Fruit fly (Drosophila melanogaster) whole organism, embryonic: ENCODE results near the gene CG10584.
A peak's percentile ranks its signal among the peaks of the same experiment; 100 is the strongest.

Experiments used
- Adf1 ChIP-seq: fragments of 200-800 bp; sonication (Bioruptor generic); IDR thresholded peaks from 2 replicates; pipeline ENCODE4 v1.3.6; 2022; ENCODE audit warnings: missing biosample characterization, missing genetic modification characterization
- Antp ChIP-seq: fragments of 200-800 bp; sonication (Bioruptor generic); optimal IDR thresholded peaks from 3 replicates; lab custom pipeline; 2016; ENCODE audit warnings: missing biosample characterization, missing genetic modification characterization
- Atf6 ChIP-seq: fragments of 200-800 bp; sonication (Bioruptor generic); IDR thresholded peaks from 2 replicates; pipeline ENCODE4 v1.3.6; 2022; ENCODE audit warnings: missing biosample characterization, missing genetic modification characterization
- CG10462 ChIP-seq: fragments of 200-800 bp; sonication (Bioruptor generic); optimal IDR thresholded peaks from 2 replicates; lab custom pipeline; 2016; ENCODE audit warnings: missing biosample characterization, missing genetic modification characterization
- CG10565 ChIP-seq: fragments of 200-800 bp; sonication (Bioruptor generic); optimal IDR thresholded peaks from 3 replicates; lab custom pipeline; 2016; ENCODE audit warnings: missing biosample characterization, mild to moderate bottlenecking, missing genetic modification characterization
- CG12104 ChIP-seq: fragments of 200-800 bp; sonication (Bioruptor generic); optimal IDR thresholded peaks from 3 replicates; lab custom pipeline; 2016; ENCODE audit warnings: missing biosample characterization, missing genetic modification characterization
- CG13123 ChIP-seq: fragments of 200-800 bp; sonication (Bioruptor generic); optimal IDR thresholded peaks from 2 replicates; lab custom pipeline; 2016; ENCODE audit warnings: missing biosample characterization, missing genetic modification characterization
- CG13624 ChIP-seq: fragments of 200-800 bp; sonication (Bioruptor generic); optimal IDR thresholded peaks from 2 replicates; lab custom pipeline; 2016; ENCODE audit warnings: missing biosample characterization, missing genetic modification characterization
- CG14441 ChIP-seq: fragments of 200-800 bp; sonication (Bioruptor generic); IDR thresholded peaks from 2 replicates; pipeline ENCODE4 v1.3.6; 2022; ENCODE audit warnings: missing biosample characterization, missing genetic modification characterization
- CG14667 ChIP-seq: fragments of 200-800 bp; sonication (Bioruptor generic); IDR thresholded peaks from 2 replicates; pipeline ENCODE4 v1.3.6; 2022; ENCODE audit warnings: missing biosample characterization, missing genetic modification characterization
- CG14710 ChIP-seq: fragments of 200-800 bp; sonication (Bioruptor generic); optimal IDR thresholded peaks from 3 replicates; lab custom pipeline; 2019; ENCODE audit warnings: missing biosample characterization, mild to moderate bottlenecking, missing genetic modification characterization, moderate library complexity
- CG18262 ChIP-seq: fragments of 200-800 bp; optimal IDR thresholded peaks from 3 replicates; lab custom pipeline; 2019; ENCODE audit warnings: missing biosample characterization, mild to moderate bottlenecking, missing genetic modification characterization, moderate library complexity
- CG3281 ChIP-seq: fragments of 200-800 bp; sonication (Bioruptor generic); optimal IDR thresholded peaks from 3 replicates; lab custom pipeline; 2017; ENCODE audit warnings: missing biosample characterization, mild to moderate bottlenecking, missing genetic modification characterization
- CG6175 ChIP-seq: fragments of 200-800 bp; sonication (Bioruptor generic); IDR thresholded peaks from 3 replicates; pipeline ENCODE4 v1.3.6; 2022; ENCODE audit warnings: missing biosample characterization, missing genetic modification characterization
- CG6854 ChIP-seq: fragments of 200-800 bp; sonication (Bioruptor generic); optimal IDR thresholded peaks from 3 replicates; lab custom pipeline; 2017; ENCODE audit warnings: missing biosample characterization, mild to moderate bottlenecking, missing genetic modification characterization
- CG7745 ChIP-seq: fragments of 200-800 bp; sonication (Bioruptor generic); optimal IDR thresholded peaks from 2 replicates; lab custom pipeline; 2018; ENCODE audit warnings: missing biosample characterization, mild to moderate bottlenecking, missing genetic modification characterization, moderate library complexity
- CG8765 ChIP-seq: fragments of 200-800 bp; sonication (Bioruptor generic); IDR thresholded peaks from 2 replicates; pipeline ENCODE4 v1.3.6; 2022; ENCODE audit warnings: missing biosample characterization, missing genetic modification characterization
- D ChIP-seq, 2 experiments: fragments of 200-800 bp in 1 of 2; fragments of >200 bp in 1 of 2; sonication (Bioruptor generic) in 1 of 2; optimal IDR thresholded peaks; 2 replicates in 1 of 2; 3 replicates in 1 of 2; lab custom pipeline; 2017; ENCODE audit warnings: mild to moderate bottlenecking in 1 of 2, missing biosample characterization in 1 of 2, missing genetic modification characterization in 1 of 2, missing genetic modification reagents in 1 of 2
- D19B ChIP-seq: fragments of 200-800 bp; sonication (Bioruptor generic); optimal IDR thresholded peaks from 2 replicates; lab custom pipeline; 2017; ENCODE audit warnings: missing biosample characterization, mild to moderate bottlenecking, missing genetic modification characterization
- Dip3 ChIP-seq: fragments of 200-800 bp; sonication (Bioruptor generic); optimal IDR thresholded peaks from 3 replicates; lab custom pipeline; 2016; ENCODE audit warnings: missing biosample characterization, missing genetic modification characterization
- Dll ChIP-seq: fragments of 200-800 bp; sonication (Bioruptor generic); IDR thresholded peaks from 4 replicates; pipeline ENCODE4 v1.3.6; 2022; ENCODE audit warnings: missing biosample characterization, missing genetic modification characterization; ENCODE audit not compliant: partially characterized antibody
- HLHmδ ChIP-seq: fragments of 200-800 bp; sonication (Bioruptor generic); optimal IDR thresholded peaks from 2 replicates; lab custom pipeline; 2018; ENCODE audit warnings: missing biosample characterization, mild to moderate bottlenecking, missing genetic modification characterization, moderate library complexity
- Hsf ChIP-seq: fragments of 200-800 bp; sonication (Bioruptor generic); optimal IDR thresholded peaks from 3 replicates; lab custom pipeline; 2016; ENCODE audit warnings: missing biosample characterization, missing genetic modification characterization
- Jarid2 ChIP-seq: fragments of 200-800 bp; sonication (Bioruptor generic); optimal IDR thresholded peaks from 3 replicates; lab custom pipeline; 2017; ENCODE audit warnings: mild to moderate bottlenecking, missing biosample characterization, missing genetic modification reagents, missing genetic modification characterization
- Max ChIP-seq: fragments of 200-800 bp; sonication (Bioruptor generic); optimal IDR thresholded peaks from 2 replicates; lab custom pipeline; 2016; ENCODE audit warnings: missing biosample characterization, mild to moderate bottlenecking, missing genetic modification characterization
- Meics ChIP-seq: fragments of 200-800 bp; sonication (Bioruptor generic); optimal IDR thresholded peaks from 2 replicates; lab custom pipeline; 2017; ENCODE audit warnings: missing biosample characterization, mild to moderate bottlenecking, missing genetic modification characterization
- Nf-YB ChIP-seq: fragments of 200-800 bp; sonication (Bioruptor generic); optimal IDR thresholded peaks from 3 replicates; lab custom pipeline; 2019; ENCODE audit warnings: missing biosample characterization, mild to moderate bottlenecking, missing genetic modification characterization, moderate library complexity
- Oaz ChIP-seq: fragments of 200-800 bp; sonication (Bioruptor generic); IDR thresholded peaks from 2 replicates; pipeline ENCODE4 v1.3.6; 2022; ENCODE audit warnings: missing biosample characterization, missing genetic modification characterization
- Pdp1 ChIP-seq, 2 experiments: fragments of 200-800 bp; sonication (Bioruptor generic); optimal IDR thresholded peaks; 3 replicates each; lab custom pipeline; 2016; ENCODE audit warnings: missing biosample characterization in 2 of 2, missing genetic modification characterization in 2 of 2, mild to moderate bottlenecking in 1 of 2, moderate library complexity in 1 of 2
- az2 ChIP-seq: fragments of 200-800 bp; sonication (Bioruptor generic); optimal IDR thresholded peaks from 3 replicates; lab custom pipeline; 2016; ENCODE audit warnings: missing biosample characterization, missing genetic modification characterization
- bbx ChIP-seq: fragments of 200-800 bp; sonication (Bioruptor generic); IDR thresholded peaks from 2 replicates; pipeline ENCODE4 v1.3.6; 2022; ENCODE audit warnings: missing biosample characterization, missing genetic modification characterization; ENCODE audit not compliant: partially characterized antibody
- br ChIP-seq: fragments of >200 bp; optimal IDR thresholded peaks from 2 replicates; lab custom pipeline; 2017
- cato ChIP-seq: fragments of 200-800 bp; sonication (Bioruptor generic); optimal IDR thresholded peaks from 2 replicates; lab custom pipeline; 2016; ENCODE audit warnings: missing biosample characterization, missing genetic modification characterization, borderline replicate concordance
- caup ChIP-seq: fragments of 200-800 bp; sonication (Bioruptor generic); optimal IDR thresholded peaks from 3 replicates; lab custom pipeline; 2017; ENCODE audit warnings: missing biosample characterization, mild to moderate bottlenecking, missing genetic modification characterization, moderate library complexity; ENCODE audit not compliant: severe bottlenecking
- corto ChIP-seq: fragments of 200-800 bp; sonication (Bioruptor generic); optimal IDR thresholded peaks from 2 replicates; lab custom pipeline; 2016; ENCODE audit warnings: missing biosample characterization, mild to moderate bottlenecking, missing genetic modification characterization, moderate library complexity
- crol ChIP-seq: fragments of 200-800 bp; sonication (Bioruptor generic); IDR thresholded peaks from 2 replicates; pipeline ENCODE4 v1.3.6; 2022; ENCODE audit warnings: missing biosample characterization, missing genetic modification characterization
- crp ChIP-seq, 2 experiments: fragments of 200-800 bp; sonication (Bioruptor generic); optimal IDR thresholded peaks; 2 replicates in 1 of 2; 3 replicates in 1 of 2; lab custom pipeline; 2017; ENCODE audit warnings: missing biosample characterization in 2 of 2, missing genetic modification characterization in 2 of 2, mild to moderate bottlenecking in 1 of 2, moderate library complexity in 1 of 2
- dmrt11E ChIP-seq: fragments of 200-800 bp; sonication (Bioruptor generic); optimal IDR thresholded peaks from 3 replicates; lab custom pipeline; 2018; ENCODE audit warnings: missing biosample characterization, mild to moderate bottlenecking, missing genetic modification characterization, moderate library complexity
- gt ChIP-seq: fragments of 200-800 bp; sonication (Bioruptor generic); IDR thresholded peaks from 2 replicates; pipeline ENCODE4 v1.3.6; 2022; ENCODE audit warnings: missing biosample characterization, missing genetic modification characterization
- ham ChIP-seq: fragments of 200-800 bp; sonication (Bioruptor generic); IDR thresholded peaks from 2 replicates; pipeline ENCODE4 v1.3.6; 2022; ENCODE audit warnings: missing biosample characterization, missing genetic modification characterization
- hbn ChIP-seq: fragments of 200-800 bp; sonication (Bioruptor generic); IDR thresholded peaks from 2 replicates; pipeline ENCODE4 v1.3.6; 2022; ENCODE audit warnings: missing biosample characterization, missing genetic modification characterization; ENCODE audit not compliant: partially characterized antibody
- knrl ChIP-seq: fragments of 200-800 bp; sonication (Bioruptor generic); IDR thresholded peaks from 3 replicates; pipeline ENCODE4 v1.3.6; 2022; ENCODE audit warnings: missing biosample characterization, missing genetic modification characterization; ENCODE audit not compliant: partially characterized antibody
- pb ChIP-seq: fragments of 200-800 bp; sonication (Bioruptor generic); optimal IDR thresholded peaks from 3 replicates; lab custom pipeline; 2016; ENCODE audit warnings: missing biosample characterization, missing genetic modification characterization
- pita ChIP-seq: fragments of 200-800 bp; sonication (Bioruptor generic); optimal IDR thresholded peaks from 2 replicates; lab custom pipeline; 2017; ENCODE audit warnings: missing biosample characterization, mild to moderate bottlenecking, missing genetic modification characterization
- pros ChIP-seq: fragments of 200-800 bp; sonication (Bioruptor generic); optimal IDR thresholded peaks from 3 replicates; lab custom pipeline; 2019; ENCODE audit warnings: missing biosample characterization, mild to moderate bottlenecking, missing genetic modification characterization, moderate library complexity
- shn ChIP-seq: fragments of 200-800 bp; sonication (Bioruptor generic); optimal IDR thresholded peaks from 3 replicates; lab custom pipeline; 2016; ENCODE audit warnings: missing biosample characterization, missing genetic modification characterization
- tap ChIP-seq: fragments of 200-800 bp; optimal IDR thresholded peaks from 3 replicates; lab custom pipeline; 2019; ENCODE audit warnings: missing biosample characterization, mild to moderate bottlenecking, missing genetic modification characterization, moderate library complexity
- trh ChIP-seq: fragments of 200-800 bp; sonication (Bioruptor generic); optimal IDR thresholded peaks from 2 replicates; lab custom pipeline; 2016; ENCODE audit warnings: missing biosample characterization, missing genetic modification characterization

The CG10584 gene

DNA sequence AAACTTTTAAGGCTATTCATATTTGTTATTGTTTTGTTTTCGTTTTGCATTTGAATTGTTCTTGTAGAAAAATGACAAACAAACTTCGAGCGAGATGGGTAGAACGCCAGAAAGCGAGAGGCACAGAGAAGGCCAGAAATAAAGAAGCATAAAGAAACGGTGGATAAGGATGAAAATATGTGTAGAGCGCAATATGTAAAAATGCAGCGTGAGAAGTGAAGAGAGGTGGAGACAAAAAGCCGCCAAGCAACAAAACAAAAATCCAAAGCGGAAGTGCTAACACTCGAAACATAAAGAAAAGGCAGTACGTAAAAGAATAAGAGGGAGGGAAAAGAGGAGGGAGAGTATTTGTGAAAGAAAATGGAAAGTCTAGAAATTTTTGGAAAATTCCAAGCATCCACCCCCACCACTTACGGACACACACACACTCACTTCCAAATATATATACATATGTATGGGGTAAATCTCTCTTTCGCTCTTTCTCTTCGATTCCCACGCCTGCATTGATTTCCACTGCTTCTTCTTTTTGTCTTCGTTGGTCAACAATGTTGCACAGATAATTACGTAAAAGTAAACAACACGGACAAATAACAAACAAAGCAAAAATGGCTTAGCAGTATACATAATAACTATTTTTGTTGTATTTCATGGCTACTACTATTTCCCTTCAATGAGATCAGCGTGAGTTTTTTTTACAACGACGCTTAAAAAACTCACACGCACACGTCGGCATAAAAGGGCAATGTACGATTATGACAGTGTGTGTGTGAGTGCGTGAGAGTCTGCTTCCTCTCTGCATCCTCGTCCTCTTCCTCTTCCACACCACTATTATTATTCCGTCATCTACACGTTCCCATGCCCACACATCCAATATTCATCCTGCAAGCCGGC is 23.6 kb downstream of the CG10584 start (continued):
- TF ChIP-seq shn: no peak
- TF ChIP-seq CG18262 (tag; lab: Kevin White, UChicago): no peak
- no peak for TF ChIP-seq crp (GFP tag; optimal IDR thresholded peaks at IDR 0.05; lab: Kevin White, UChicago)
- TF ChIP-seq CG14667 (GFP tag; lab: Robert Waterston, UW): no peak
- no peak for TF ChIP-seq CG10565 (GFP tag; lab: Kevin White, UChicago)
- no peak for TF ChIP-seq bbx (GFP tag; lab: Robert Waterston, UW)
- TF ChIP-seq CG8765 (GFP tag; lab: Robert Waterston, UW): no peak
- TF ChIP-seq Jarid2 (GFP tag; lab: Kevin White, UChicago): no peak
- TF ChIP-seq Nf-YB (GFP tag; lab: Kevin White, UChicago): peak; percentile 9
- no peak for TF ChIP-seq CG12104 (GFP tag; lab: Kevin White, UChicago)
- peak; percentile 71 for TF ChIP-seq CG7745 (tag; lab: Kevin White, UChicago)
- TF ChIP-seq ham: no peak
- no peak for TF ChIP-seq Adf1 (GFP tag; lab: Robert Waterston, UW)
- no peak for TF ChIP-seq caup (GFP tag; lab: Kevin White, UChicago)
- no peak for TF ChIP-seq tap
- no peak for TF ChIP-seq corto
- TF ChIP-seq Max (GFP tag; lab: Kevin White, UChicago): peak; percentile 22
- TF ChIP-seq Hsf (GFP tag; lab: Kevin White, UChicago): no peak
- TF ChIP-seq CG3281 (GFP tag; lab: Kevin White, UChicago): no peak
- no peak for TF ChIP-seq Dip3 (GFP tag; lab: Kevin White, UChicago)
- no peak for TF ChIP-seq Dll (GFP tag; lab: Robert Waterston, UW)
- TF ChIP-seq Pdp1 (GFP tag; optimal IDR thresholded peaks at IDR 0.05; lab: Kevin White, UChicago): peak in 1 of 2 experiments; percentile 87
- TF ChIP-seq pb (GFP tag; lab: Kevin White, UChicago): no peak
- TF ChIP-seq CG6854 (GFP tag; lab: Kevin White, UChicago): no peak
- TF ChIP-seq pita (GFP tag; lab: Kevin White, UChicago): no peak
- no peak for TF ChIP-seq Meics (GFP tag; lab: Kevin White, UChicago)
- TF ChIP-seq az2 (GFP tag; lab: Kevin White, UChicago): no peak
- TF ChIP-seq Oaz (GFP tag; lab: Robert Waterston, UW): no peak
- no peak for TF ChIP-seq CG6175 (GFP tag; lab: Robert Waterston, UW)
- no peak for TF ChIP-seq br
- TF ChIP-seq CG13624 (GFP tag; lab: Kevin White, UChicago): peak; percentile 5
- peak; percentile 41 for TF ChIP-seq CG14710 (tag; lab: Kevin White, UChicago)
- no peak for TF ChIP-seq D19B
- TF ChIP-seq knrl (GFP tag; lab: Robert Waterston, UW): no peak
- peak; percentile 72 for TF ChIP-seq pros (GFP tag; lab: Kevin White, UChicago)
- no peak for TF ChIP-seq D (optimal IDR thresholded peaks at IDR 0.05; lab: Kevin White, UChicago)
- TF ChIP-seq D (GFP tag; optimal IDR thresholded peaks at IDR 0.05; lab: Kevin White, UChicago): peak; percentile 27
- TF ChIP-seq hbn (GFP tag; lab: Robert Waterston, UW): no peak
- TF ChIP-seq cato: no peak
- no peak for TF ChIP-seq trh
- peak; percentile 40 for TF ChIP-seq dmrt11E (tag; lab: Kevin White, UChicago)
- no peak for TF ChIP-seq CG10462 (GFP tag; lab: Kevin White, UChicago)
- TF ChIP-seq Atf6: no peak
- no peak for TF ChIP-seq HLHmδ (GFP tag; lab: Kevin White, UChicago)
- no peak for TF ChIP-seq Antp
- TF ChIP-seq gt (GFP tag; lab: Robert Waterston, UW): no peak
- TF ChIP-seq CG14441 (GFP tag; lab: Robert Waterston, UW): no peak
- peak; percentile 34 for TF ChIP-seq CG13123
- TF ChIP-seq crol (GFP tag; lab: Robert Waterston, UW): peak; percentile 27; the same call in 1 of the 2 replicates
